Fruit fly (Drosophila melanogaster) whole organism, wandering third instar larva: ENCODE results near the gene Chd1.

Source experiments
- Abd-B ChIP-seq: fragments of >200 bp; optimal IDR thresholded peaks from 2 replicates; lab custom pipeline; 2017; ENCODE audit warnings: missing biosample characterization, missing genetic modification characterization
- CG32264 ChIP-seq: fragments of 200-800 bp; sonication (Bioruptor generic); optimal IDR thresholded peaks from 2 replicates; lab custom pipeline; 2016; ENCODE audit warnings: missing biosample characterization, missing genetic modification characterization
- CrebA ChIP-seq: fragments of 200-800 bp; sonication (Bioruptor generic); optimal IDR thresholded peaks from 2 replicates; lab custom pipeline; 2016; ENCODE audit warnings: missing biosample characterization, mild to moderate bottlenecking, missing genetic modification characterization, borderline replicate concordance
- Dfd ChIP-seq: fragments of >200 bp; optimal IDR thresholded peaks from 2 replicates; lab custom pipeline; 2017; ENCODE audit warnings: missing biosample characterization, missing genetic modification characterization
- Hnf4 ChIP-seq: fragments of 200-800 bp; sonication (Bioruptor generic); optimal IDR thresholded peaks from 2 replicates; lab custom pipeline; 2016; ENCODE audit warnings: missing biosample characterization, mild to moderate bottlenecking, missing genetic modification characterization
- Hr78 ChIP-seq: fragments of >200 bp; optimal IDR thresholded peaks from 2 replicates; lab custom pipeline; 2017; ENCODE audit warnings: missing biosample characterization, missing genetic modification characterization
- Jra ChIP-seq: sonication (Bioruptor generic); optimal IDR thresholded peaks from 2 replicates; lab custom pipeline; 2016; ENCODE audit warnings: missing biosample characterization, missing genetic modification characterization
- Mio ChIP-seq: sonication (Bioruptor generic); optimal IDR thresholded peaks from 2 replicates; lab custom pipeline; 2016; ENCODE audit warnings: missing biosample characterization, missing genetic modification characterization
- Myc ChIP-seq: fragments of >200 bp; optimal IDR thresholded peaks from 2 replicates; lab custom pipeline; 2017
- Vsx2 ChIP-seq: fragments of 200-300, 225-300 bp; sonication (Bioruptor generic); optimal IDR thresholded peaks from 2 replicates; lab custom pipeline; 2018; ENCODE audit warnings: missing biosample characterization, missing genetic modification characterization; ENCODE audit not compliant: partially characterized antibody
- br ChIP-seq: fragments of 200-800 bp; sonication (Bioruptor generic); optimal IDR thresholded peaks from 2 replicates; lab custom pipeline; 2016; ENCODE audit warnings: missing biosample characterization, missing genetic modification characterization
- jim ChIP-seq: fragments of 175-275, 200-325 bp; sonication (Bioruptor generic); optimal IDR thresholded peaks from 2 replicates; lab custom pipeline; 2016; ENCODE audit warnings: missing biosample characterization, mild to moderate bottlenecking, missing genetic modification characterization
- pan ChIP-seq: fragments of >200 bp; optimal IDR thresholded peaks from 2 replicates; lab custom pipeline; 2017
- psq ChIP-seq: fragments of 200-800 bp; sonication (Bioruptor generic); optimal IDR thresholded peaks from 3 replicates; lab custom pipeline; 2017; ENCODE audit warnings: missing biosample characterization, mild to moderate bottlenecking, missing genetic modification characterization, moderate library complexity
- rgr ChIP-seq: fragments of 200-800 bp; sonication (Bioruptor generic); optimal IDR thresholded peaks from 3 replicates; lab custom pipeline; 2016; ENCODE audit warnings: missing biosample characterization, mild to moderate bottlenecking, missing genetic modification characterization
- sage ChIP-seq: fragments of 200-800 bp; sonication (Bioruptor generic); optimal IDR thresholded peaks from 2 replicates; lab custom pipeline; 2016; ENCODE audit warnings: missing biosample characterization, mild to moderate bottlenecking, missing genetic modification characterization
- sv ChIP-seq: fragments of 200-800 bp; sonication (Bioruptor generic); optimal IDR thresholded peaks from 3 replicates; lab custom pipeline; 2016; ENCODE audit warnings: missing biosample characterization, missing genetic modification characterization

Chd1 gene

DNA sequence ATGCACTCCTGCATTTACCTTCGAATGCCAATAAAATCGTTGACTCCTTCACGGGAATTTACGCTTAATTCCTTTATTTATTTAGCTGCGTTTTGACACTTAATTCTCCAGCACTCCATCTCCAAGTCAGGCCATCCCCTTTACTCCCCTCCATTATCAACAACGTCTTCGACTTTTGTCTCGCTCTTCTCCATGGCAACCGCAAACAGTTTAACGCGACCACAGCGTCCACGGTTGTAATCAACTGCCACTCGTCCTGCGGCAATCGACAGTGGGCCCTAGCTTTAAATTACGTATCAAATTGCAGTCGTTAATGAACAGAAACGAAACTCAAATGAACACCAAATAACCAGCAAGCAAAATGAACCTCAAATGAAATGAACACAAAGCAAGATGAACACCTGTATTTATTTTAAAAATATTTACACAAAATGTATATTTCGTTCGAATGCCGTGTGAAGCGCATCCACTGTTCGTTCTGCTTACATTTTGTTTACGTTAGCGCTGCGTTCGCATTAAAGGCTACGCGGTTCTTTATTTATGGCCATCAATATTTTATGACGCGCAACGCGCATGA lies 55.9 kb downstream of the Chd1 start (continued):
- peak; percentile 40 for TF ChIP-seq br (GFP tag; lab: Kevin White, UChicago)
- TF ChIP-seq psq (GFP tag; lab: Kevin White, UChicago) = peak; percentile 35
- no peak for TF ChIP-seq jim
- no peak for TF ChIP-seq Vsx2 (GFP tag; lab: Kevin White, UChicago)
- TF ChIP-seq CG32264 (GFP tag; lab: Kevin White, UChicago) = no peak
- TF ChIP-seq rgr = peak; percentile 11
- TF ChIP-seq Mio = no peak
- TF ChIP-seq Jra (GFP tag; lab: Kevin White, UChicago) = no peak
- TF ChIP-seq, all 38 proteins: peak for 10

DNA sequence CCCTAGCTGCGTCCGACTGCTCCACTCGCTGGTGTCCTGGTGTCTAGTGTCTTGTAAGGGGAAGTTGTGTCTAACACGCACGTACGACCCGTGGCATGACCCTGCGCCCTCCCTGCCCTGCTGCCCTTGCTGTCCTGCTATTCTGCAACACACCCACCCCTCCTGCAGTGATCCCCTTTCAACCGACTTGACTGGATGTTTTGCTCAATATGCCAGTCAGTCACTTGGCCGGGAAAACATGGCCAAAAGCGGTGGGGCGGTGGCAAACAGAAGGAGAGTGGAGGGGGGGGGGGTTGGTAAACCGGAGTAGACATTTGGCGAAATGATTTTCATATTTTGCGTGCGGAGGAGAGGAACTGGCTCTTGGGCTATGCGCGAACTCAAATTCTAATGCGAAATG lies 56.9 kb downstream of the Chd1 start:
- TF ChIP-seq Abd-B (GFP tag; lab: Kevin White, UChicago) = no peak
- TF ChIP-seq CrebA (GFP tag; lab: Kevin White, UChicago) = no peak
- no peak for TF ChIP-seq sage (GFP tag; lab: Kevin White, UChicago)
- TF ChIP-seq br (GFP tag; lab: Kevin White, UChicago) = no peak
- no peak for TF ChIP-seq Hnf4
- no peak for TF ChIP-seq pan (lab: Kevin White, UChicago)
- no peak for TF ChIP-seq sv (GFP tag; lab: Kevin White, UChicago)
- no peak for TF ChIP-seq Mio
- no peak for TF ChIP-seq Hr78 (GFP tag; lab: Kevin White, UChicago)
- TF ChIP-seq Myc (lab: Kevin White, UChicago) = no peak
- TF ChIP-seq Dfd (GFP tag; lab: Kevin White, UChicago) = no peak
